Worm (Caenorhabditis elegans): ENCODE data around the gene srb-16.

The srb-16 gene

DNA sequence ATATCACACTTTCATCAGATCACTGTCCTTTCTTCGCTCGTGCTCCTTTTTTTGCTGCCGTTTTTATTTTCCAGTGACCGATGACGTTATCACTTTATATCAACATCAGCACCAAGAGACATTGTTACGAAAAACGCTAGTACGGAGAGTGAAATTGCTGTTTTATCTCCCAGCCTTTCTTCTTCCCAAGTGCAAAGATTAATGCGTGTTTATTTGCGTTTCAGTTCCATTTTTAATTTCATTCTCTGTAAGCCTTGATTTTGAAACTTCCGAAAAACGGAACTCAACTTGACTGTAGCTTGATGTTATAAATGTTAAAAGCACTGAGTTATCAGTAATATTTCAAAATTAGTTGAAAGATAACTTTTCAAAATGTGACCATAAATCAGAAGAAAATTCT, 36.1 kb upstream of the srb-16 start:
- TF ChIP-seq ceh-27 (GFP tag; optimal IDR thresholded peaks at IDR 0.05) (no peak), Y53G8AR.9 (GFP tag; conservative IDR thresholded peaks at IDR 0.05) (no peak), nhr-80 (tag; optimal IDR thresholded peaks at IDR 0.05) (peak; percentile 40), cebp-1 (GFP tag; IDR thresholded peaks at IDR 0.05) (no peak), cebp-1 (tag; optimal IDR thresholded peaks at IDR 0.05) (no peak), die-1 (tag; optimal IDR thresholded peaks at IDR 0.05) (no peak)

DNA sequence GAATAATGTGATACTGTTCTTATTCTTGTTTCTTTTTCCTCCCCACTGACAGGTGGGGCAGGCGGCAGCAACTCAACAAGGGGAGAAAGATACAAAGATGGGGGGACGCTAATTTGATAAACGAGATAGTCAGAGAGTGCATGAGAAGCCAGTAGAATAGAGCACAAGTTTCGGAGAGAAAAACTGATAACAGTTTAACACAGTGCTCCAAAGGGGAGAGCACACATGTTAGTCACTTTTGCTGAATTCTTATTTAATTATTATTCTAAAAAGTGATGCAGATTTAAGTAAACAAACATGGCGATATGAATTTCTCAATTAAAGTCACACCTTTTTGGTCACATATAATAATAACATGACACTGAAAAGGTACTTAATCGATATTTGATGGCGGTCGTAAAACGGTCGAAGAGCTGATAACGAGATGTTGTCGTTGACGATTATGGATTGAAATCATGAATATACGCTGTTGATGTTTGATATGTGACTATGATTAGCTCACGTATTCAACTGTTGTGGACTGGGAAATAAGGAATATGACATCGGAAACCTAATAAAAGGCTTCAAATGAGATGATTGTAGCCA, 35.3 kb upstream of the srb-16 start:
- TF ChIP-seq K11D2.4 (GFP tag; IDR thresholded peaks at IDR 0.05) (no peak), nhr-90 (tag; optimal IDR thresholded peaks at IDR 0.05) (no peak), snpc-1.3 (tag; optimal IDR thresholded peaks at IDR 0.05; ENCODE audit: insufficient read depth) (no peak), bed-2 (GFP tag; IDR thresholded peaks at IDR 0.05) (no peak), lin-54 (GFP tag; optimal IDR thresholded peaks at IDR 0.05) (no peak), Y95B8A.8 (GFP tag; IDR thresholded peaks at IDR 0.05) (no peak), unc-62 (GFP tag; optimal IDR thresholded peaks at IDR 0.05) (peak; percentile 30), T07F8.4 (tag; optimal IDR thresholded peaks at IDR 0.05) (no peak), mcd-1 (GFP tag; IDR thresholded peaks at IDR 0.05) (0 out of 2 replicates have a peak, but pooled peaks have one; percentile 5), ztf-28 (GFP tag; IDR thresholded peaks at IDR 0.05) (no peak), him-1 (tag; optimal IDR thresholded peaks at IDR 0.05) (no peak), rpc-1 (optimal IDR thresholded peaks at IDR 0.05) (no peak), rpc-1 (tag; optimal IDR thresholded peaks at IDR 0.05) (no peak), attf-3 (GFP tag; conservative IDR thresholded peaks at IDR 0.05) (no peak), mxl-1 (tag; optimal IDR thresholded peaks at IDR 0.05) (no peak), athp-1 (tag; optimal IDR thresholded peaks at IDR 0.05) (no peak), efl-1 (GFP tag; optimal IDR thresholded peaks at IDR 0.05) (no peak), B0336.3 (GFP tag; IDR thresholded peaks at IDR 0.05) (peak; percentile 30; the same call in 1 of the 2 replicates), akir-1 (GFP tag; optimal IDR thresholded peaks at IDR 0.05) (no peak), ekl-4 (GFP tag; IDR thresholded peaks at IDR 0.05) (no peak), nhr-80 (tag; optimal IDR thresholded peaks at IDR 0.05) (peak; percentile 90), T26A5.8 (tag; optimal IDR thresholded peaks at IDR 0.05) (no peak), ztf-22 (GFP tag; optimal IDR thresholded peaks at IDR 0.05) (peak; percentile 44), die-1 (tag; optimal IDR thresholded peaks at IDR 0.05) (no peak)

DNA sequence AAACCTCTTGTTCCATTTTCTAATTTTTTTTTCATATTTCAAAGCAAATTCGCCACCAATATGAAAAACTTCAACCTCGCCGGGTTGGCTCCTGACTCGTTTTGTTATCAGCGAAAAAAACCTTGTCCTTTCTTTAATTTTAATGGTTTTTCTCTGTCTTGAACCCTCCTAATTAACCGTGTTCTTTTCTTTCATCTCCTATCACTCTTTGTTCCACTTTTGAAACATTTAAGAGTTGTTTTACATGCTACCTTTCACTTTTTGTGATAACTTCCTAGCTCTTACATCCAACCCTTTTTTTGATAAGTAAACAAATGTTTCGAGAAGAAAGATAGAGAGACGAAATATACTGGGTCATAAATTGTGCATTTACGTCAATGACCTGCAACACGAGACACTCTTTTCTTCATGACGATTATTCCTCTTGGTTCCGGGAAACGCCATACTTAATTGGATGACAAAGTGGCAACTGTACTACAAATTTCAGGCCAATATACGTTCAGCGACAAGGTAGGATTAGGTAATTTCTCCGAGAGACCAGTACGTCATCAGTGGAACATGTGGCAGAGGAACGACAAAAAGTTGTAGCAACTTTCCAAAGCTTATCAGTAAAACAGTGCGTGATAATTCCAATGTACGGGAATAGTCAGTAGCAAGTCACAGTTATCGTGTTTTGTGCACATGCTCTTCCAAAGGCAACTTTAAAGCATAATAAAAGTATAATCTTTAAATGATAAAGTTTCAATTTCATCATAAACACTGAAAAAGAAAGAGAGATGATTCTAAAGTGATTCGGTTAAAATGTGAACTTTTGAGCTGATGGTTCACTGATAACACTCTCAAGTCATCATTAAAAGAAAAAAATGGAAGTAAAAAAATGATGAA, 34.2 kb upstream of the srb-16 start:
- TF ChIP-seq cebp-1 (GFP tag; IDR thresholded peaks at IDR 0.05) (0 out of 2 replicates have a peak, but pooled peaks have one; percentile 51), cebp-1 (tag; optimal IDR thresholded peaks at IDR 0.05) (peak; percentile 30), him-1 (tag; optimal IDR thresholded peaks at IDR 0.05) (no peak), madf-6 (GFP tag; IDR thresholded peaks at IDR 0.05) (no peak), mcd-1 (GFP tag; IDR thresholded peaks at IDR 0.05) (no peak), D2030.7 (GFP tag; IDR thresholded peaks at IDR 0.05) (no peak), F49E8.2 (tag; optimal IDR thresholded peaks at IDR 0.05; ENCODE audit: insufficient read depth) (no peak), F39B2.1 (GFP tag; IDR thresholded peaks at IDR 0.05) (no peak), tbp1 (GFP tag; optimal IDR thresholded peaks at IDR 0.05) (peak; percentile 8), hrde-1 (tag; optimal IDR thresholded peaks at IDR 0.05; ENCODE audit: borderline replicate concordance) (no peak), Y79H2A.3 (GFP tag; conservative IDR thresholded peaks at IDR 0.05) (no peak), F33H1.4 (GFP tag; IDR thresholded peaks at IDR 0.05) (no peak), ceh-100 (GFP tag; IDR thresholded peaks at IDR 0.05) (no peak), gei-17 (GFP tag; optimal IDR thresholded peaks at IDR 0.05) (no peak), fkh-3 (tag; optimal IDR thresholded peaks at IDR 0.05) (no peak), let-607 (tag; optimal IDR thresholded peaks at IDR 0.05) (peak in 1 of 2 experiments; percentile 8), ceh-27 (GFP tag; optimal IDR thresholded peaks at IDR 0.05) (no peak), T07F8.4 (tag; optimal IDR thresholded peaks at IDR 0.05) (no peak), nhr-80 (tag; optimal IDR thresholded peaks at IDR 0.05) (peak; percentile 71), lsy-27 (tag; optimal IDR thresholded peaks at IDR 0.05; ENCODE audit: borderline replicate concordance, insufficient read depth) (no peak), hmg-1.2 (GFP tag; IDR thresholded peaks at IDR 0.05) (0 out of 2 replicates have a peak, but pooled peaks have one; percentile 9), bed-1 (GFP tag; IDR thresholded peaks at IDR 0.05) (no peak)
